Fruit fly (Drosophila melanogaster): ENCODE data around the gene Cdc7.

The Cdc7 gene

DNA sequence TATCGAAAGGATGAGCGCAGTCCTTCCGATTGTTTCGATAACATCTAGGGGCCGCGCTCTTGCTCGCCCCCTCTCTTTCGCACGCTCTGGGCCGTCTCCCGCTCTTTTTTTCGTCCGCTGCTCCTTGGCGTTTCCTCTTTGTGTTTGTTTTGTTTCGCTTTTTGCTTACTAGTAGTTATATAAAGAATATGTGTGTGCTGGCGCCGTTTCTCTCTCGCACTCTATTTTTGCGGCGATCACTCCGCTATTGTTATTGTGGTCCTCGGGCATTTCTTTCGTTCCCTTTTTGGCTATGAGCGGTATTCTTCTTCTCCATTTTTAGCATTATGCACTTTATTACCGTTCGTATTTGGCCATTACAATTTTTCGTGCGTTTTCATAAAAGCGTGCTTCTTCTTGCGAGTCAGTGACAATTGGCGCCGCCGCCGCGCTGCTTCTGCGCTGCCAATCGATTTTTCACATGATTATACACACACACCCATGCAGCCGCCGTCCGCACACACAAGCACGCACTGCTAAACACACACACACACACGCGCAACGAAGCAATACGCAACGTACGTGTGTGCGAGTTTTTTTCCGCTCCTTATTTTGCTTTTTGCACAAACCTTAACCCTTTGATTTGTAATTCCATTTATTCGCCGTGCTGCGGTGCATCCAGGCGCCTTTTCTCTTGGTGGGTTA lies 39.9 kb downstream of the Cdc7 start:
- TF ChIP-seq Sin3A (optimal IDR thresholded peaks at IDR 0.05), result no peak
- TF ChIP-seq ttk (optimal IDR thresholded peaks at IDR 0.05), result no peak
- no peak for TF ChIP-seq h (optimal IDR thresholded peaks at IDR 0.05)
- no peak for TF ChIP-seq Myc (optimal IDR thresholded peaks at IDR 0.05)
- no peak for TF ChIP-seq insv (optimal IDR thresholded peaks at IDR 0.05)

- no peak for TF ChIP-seq ttk (optimal IDR thresholded peaks at IDR 0.05)
- no peak for TF ChIP-seq insv (optimal IDR thresholded peaks at IDR 0.05)
- TF ChIP-seq Myc (optimal IDR thresholded peaks at IDR 0.05), result no peak
- no peak for TF ChIP-seq h (optimal IDR thresholded peaks at IDR 0.05)
- no peak for TF ChIP-seq Sin3A (optimal IDR thresholded peaks at IDR 0.05)
- TF ChIP-seq psq (optimal IDR thresholded peaks at IDR 0.05), result no peak
These were observed 40.6 kb downstream of the Cdc7 start, which contains the start of gene CG14442 for dm6 chrX:6694979-6695388. Gene CG14442 (minus strand): TSS chrX:6695007.

DNA sequence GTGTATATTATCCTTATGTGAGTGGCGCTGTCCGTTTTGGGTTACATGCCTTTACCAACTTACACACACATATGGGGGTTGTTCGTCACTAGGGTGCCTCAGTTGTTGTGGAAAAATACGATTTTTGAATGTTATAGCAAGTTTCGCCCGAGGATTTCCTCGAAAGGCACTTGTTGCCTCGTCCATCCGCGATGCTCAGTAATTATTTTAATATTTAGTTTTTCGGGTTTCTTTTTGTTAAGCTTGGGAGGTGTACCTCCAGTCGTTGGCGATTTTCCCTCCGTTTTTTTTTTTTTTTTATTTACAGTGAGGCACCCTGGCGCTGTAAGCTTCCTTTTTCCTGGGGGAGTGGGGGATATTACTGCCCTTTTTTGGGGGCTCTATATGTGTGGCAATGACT lies 42.1 kb downstream of the Cdc7 start:
- TF ChIP-seq Myc (optimal IDR thresholded peaks at IDR 0.05), result no peak
- no peak for TF ChIP-seq ttk (optimal IDR thresholded peaks at IDR 0.05)
- no peak for TF ChIP-seq Sin3A (optimal IDR thresholded peaks at IDR 0.05)
- no peak for TF ChIP-seq h (optimal IDR thresholded peaks at IDR 0.05)

DNA sequence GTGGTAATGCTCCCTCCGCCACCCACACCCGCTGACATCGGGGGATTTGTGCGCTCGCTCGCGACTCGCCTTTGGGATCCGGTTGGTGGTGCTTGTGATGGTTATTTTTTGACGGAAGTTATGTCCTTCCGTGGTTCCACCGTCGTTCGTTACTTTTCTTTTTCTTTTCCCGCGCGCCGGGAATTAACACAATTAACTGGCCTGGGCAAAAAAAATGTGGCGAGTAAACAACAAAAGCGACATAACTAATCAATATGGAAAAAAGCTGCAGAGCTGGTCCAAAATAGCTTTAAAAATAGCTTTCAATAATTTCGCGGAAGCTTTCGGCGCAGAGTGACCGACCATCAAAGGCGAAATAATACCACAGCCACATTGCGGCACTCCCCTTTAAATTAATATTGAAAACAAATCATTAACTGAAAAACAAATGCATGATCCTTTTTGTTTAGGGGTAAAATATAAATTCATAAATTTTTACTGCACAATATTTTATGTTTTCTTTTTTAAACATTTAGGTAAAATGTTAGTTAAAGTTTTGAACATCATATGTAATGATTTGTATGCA lies 44.0 kb downstream of the Cdc7 start, which contains the start of gene CG14440:
Gene CG14440, minus strand, starts transcription at position 320 of the 565 bp plus-strand sequence.
- TF ChIP-seq Sin3A (optimal IDR thresholded peaks at IDR 0.05) (no peak), ttk (optimal IDR thresholded peaks at IDR 0.05) (no peak), psq (optimal IDR thresholded peaks at IDR 0.05) (no peak), h (optimal IDR thresholded peaks at IDR 0.05) (no peak), Myc (optimal IDR thresholded peaks at IDR 0.05) (no peak), insv (optimal IDR thresholded peaks at IDR 0.05) (no peak)

DNA sequence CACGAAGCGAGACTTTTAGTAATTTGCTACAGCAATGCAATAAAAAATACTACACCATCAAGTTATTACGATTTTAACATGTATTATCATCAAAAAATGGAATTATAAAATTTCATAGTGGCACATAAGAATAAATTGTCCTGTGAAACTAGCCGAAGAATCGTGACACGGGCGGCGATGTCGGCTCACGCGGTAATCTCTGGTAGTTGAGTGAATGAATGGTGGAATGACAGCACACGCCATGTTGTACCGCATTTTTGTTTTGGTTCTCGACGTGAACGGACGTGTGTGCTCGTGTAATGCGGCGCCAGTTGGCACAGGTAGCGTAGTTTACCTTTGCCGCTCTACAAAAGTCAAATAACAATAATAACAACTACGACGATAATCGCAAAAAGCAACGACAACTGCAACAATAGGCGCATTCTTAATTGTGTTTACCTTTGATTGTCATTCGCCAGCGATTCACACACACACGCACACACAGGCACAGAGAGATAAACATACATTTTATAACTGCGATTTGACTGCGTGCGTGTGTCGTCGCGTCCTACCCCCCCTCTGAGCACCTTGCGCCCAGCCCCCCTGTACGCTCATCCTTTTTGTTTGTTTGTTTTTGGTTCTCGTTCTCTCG lies 45.0 kb downstream of the Cdc7 start, which contains the start of gene CG14441:
Gene CG14441, plus strand, starts transcription at position 254 of the 631 bp plus-strand sequence.
- no peak for TF ChIP-seq psq (optimal IDR thresholded peaks at IDR 0.05)
- TF ChIP-seq insv (optimal IDR thresholded peaks at IDR 0.05), result no peak
- no peak for TF ChIP-seq Myc (optimal IDR thresholded peaks at IDR 0.05)
- TF ChIP-seq ttk (optimal IDR thresholded peaks at IDR 0.05), result no peak
- TF ChIP-seq Sin3A (optimal IDR thresholded peaks at IDR 0.05), result no peak
- TF ChIP-seq h (optimal IDR thresholded peaks at IDR 0.05), result no peak

DNA sequence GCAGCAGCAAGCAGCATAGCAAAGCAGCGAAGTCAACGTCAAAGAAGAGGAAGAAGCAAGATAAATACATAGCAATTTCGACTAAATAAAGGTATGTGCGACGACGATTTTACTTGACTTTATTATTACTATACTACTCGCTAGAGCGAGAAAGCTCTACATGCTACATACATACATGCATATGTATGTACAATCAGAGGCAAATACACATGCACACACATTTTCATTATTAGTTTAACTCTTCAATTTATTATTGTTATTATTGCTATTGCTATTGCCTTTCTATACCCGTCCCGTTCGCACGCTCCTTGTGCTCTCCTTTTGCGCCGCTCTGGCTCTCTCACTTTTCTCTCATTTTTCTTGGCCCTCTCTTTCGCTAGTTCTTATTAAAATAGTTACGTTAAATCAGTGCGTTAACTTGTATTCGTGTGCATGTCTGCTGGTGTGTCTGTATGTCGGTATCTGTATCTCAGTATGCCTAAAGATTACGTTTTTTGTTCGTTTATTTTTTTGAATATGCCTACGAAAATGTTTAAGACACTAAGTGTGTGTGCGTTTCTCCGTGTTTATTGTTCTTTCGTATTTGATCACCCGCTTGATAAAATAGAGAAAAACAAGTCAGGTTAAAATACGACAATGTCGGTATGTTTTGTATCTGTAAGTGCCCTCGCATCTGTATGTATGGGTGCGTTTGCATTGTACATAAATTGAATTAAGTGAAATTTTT lies 46.1 kb downstream of the Cdc7 start:
- no peak for TF ChIP-seq psq (optimal IDR thresholded peaks at IDR 0.05)
- no peak for TF ChIP-seq Myc (optimal IDR thresholded peaks at IDR 0.05)
- no peak for TF ChIP-seq h (optimal IDR thresholded peaks at IDR 0.05)
- no peak for TF ChIP-seq ttk (optimal IDR thresholded peaks at IDR 0.05)
- no peak for TF ChIP-seq Sin3A (optimal IDR thresholded peaks at IDR 0.05)
- TF ChIP-seq insv (optimal IDR thresholded peaks at IDR 0.05), result no peak

DNA sequence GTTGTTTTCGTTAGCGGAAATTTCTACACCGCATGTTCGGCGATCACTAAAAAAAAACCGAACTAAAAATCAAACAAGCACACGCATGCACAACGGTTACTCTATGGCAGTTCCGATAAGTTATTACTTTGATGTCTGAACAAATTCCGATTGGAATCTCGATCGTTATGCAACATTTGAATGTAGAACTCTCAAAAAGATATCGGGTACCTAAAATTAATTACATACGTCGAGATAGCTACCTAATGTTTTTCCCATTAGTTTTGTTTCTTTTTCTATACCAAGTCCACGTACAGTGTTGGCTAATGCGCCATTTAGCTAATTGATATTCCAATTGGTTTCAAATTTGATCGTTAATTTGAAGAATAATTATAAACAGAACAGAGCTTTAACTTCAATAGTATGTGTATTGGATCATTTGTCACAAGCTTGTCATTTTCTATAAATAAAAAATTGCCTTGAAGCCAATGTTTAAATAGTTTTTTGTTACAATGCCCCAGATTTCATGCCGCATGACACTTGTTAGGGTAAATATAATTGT lies 46.7 kb downstream of the Cdc7 start:
- TF ChIP-seq ttk (optimal IDR thresholded peaks at IDR 0.05) (no peak), psq (optimal IDR thresholded peaks at IDR 0.05) (no peak), insv (optimal IDR thresholded peaks at IDR 0.05) (no peak), Myc (optimal IDR thresholded peaks at IDR 0.05) (no peak), Sin3A (optimal IDR thresholded peaks at IDR 0.05) (no peak), h (optimal IDR thresholded peaks at IDR 0.05) (no peak)

DNA sequence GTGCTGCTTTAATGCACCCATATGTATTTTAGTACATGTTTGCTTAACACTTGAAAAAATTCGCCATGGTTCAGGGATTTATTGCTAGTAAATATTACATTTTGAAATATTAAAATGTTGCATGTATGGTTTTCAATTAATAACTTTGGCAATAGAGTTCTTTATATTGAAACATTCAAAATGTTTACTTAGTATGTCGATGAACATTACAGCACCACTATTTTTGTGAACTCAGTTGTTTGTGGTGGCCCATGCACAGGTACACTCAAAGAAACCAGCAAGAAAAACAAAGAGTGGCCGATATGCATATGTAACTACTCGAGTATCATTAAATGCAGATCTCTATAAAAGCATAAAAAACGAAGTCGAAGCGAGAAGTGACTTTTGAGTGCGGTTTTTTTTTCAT lies 47.7 kb downstream of the Cdc7 start:
- TF ChIP-seq Sin3A (optimal IDR thresholded peaks at IDR 0.05) (no peak), ttk (optimal IDR thresholded peaks at IDR 0.05) (no peak), psq (optimal IDR thresholded peaks at IDR 0.05) (no peak), Myc (optimal IDR thresholded peaks at IDR 0.05) (no peak), h (optimal IDR thresholded peaks at IDR 0.05) (no peak), insv (optimal IDR thresholded peaks at IDR 0.05) (no peak)

DNA sequence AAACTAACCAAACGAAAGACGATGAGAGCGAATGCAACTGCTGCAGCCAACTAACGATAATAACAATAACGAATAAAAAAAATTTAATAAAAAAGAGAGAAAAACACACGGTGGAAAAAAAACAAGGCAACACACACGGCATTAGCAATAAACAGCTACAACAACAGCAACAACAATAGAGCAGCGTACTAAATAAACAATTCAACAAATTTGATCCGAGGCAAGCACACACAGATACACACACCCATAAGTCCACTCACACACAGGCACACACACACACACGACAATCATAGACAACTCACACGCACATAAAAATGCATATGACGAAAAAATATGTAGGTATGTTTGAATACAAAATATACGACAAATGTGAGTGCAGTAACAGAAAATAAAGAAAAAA lies 48.2 kb downstream of the Cdc7 start:
- TF ChIP-seq h (optimal IDR thresholded peaks at IDR 0.05) (no peak), Sin3A (optimal IDR thresholded peaks at IDR 0.05) (no peak), Myc (optimal IDR thresholded peaks at IDR 0.05) (no peak)

- TF ChIP-seq ttk (optimal IDR thresholded peaks at IDR 0.05) (no peak), psq (optimal IDR thresholded peaks at IDR 0.05) (no peak), Myc (optimal IDR thresholded peaks at IDR 0.05) (no peak), Sin3A (optimal IDR thresholded peaks at IDR 0.05) (no peak), h (optimal IDR thresholded peaks at IDR 0.05) (no peak), insv (optimal IDR thresholded peaks at IDR 0.05) (no peak)
These were observed 48.9 kb downstream of the Cdc7 start for dm6 chrX:6703237-6703636.

- TF ChIP-seq Myc (optimal IDR thresholded peaks at IDR 0.05) (no peak), Sin3A (optimal IDR thresholded peaks at IDR 0.05) (no peak), ttk (optimal IDR thresholded peaks at IDR 0.05) (no peak), psq (optimal IDR thresholded peaks at IDR 0.05) (no peak), h (optimal IDR thresholded peaks at IDR 0.05) (no peak), insv (optimal IDR thresholded peaks at IDR 0.05) (no peak)
These were observed 49.6 kb downstream of the Cdc7 start for dm6 chrX:6703957-6704356.
